Fruit fly (Drosophila melanogaster) whole organism, embryonic: Measurements from ENCODE around the gene CG13917.

Source experiments
- ATbp ChIP-seq: fragments of 200-800 bp; sonication (Bioruptor generic); optimal IDR thresholded peaks from 2 replicates; lab custom pipeline; 2017; ENCODE audit warnings: missing biosample characterization, mild to moderate bottlenecking, missing genetic modification characterization, missing genetic modification reagents
- BtbVII ChIP-seq: fragments of 200-800 bp; sonication (Bioruptor generic); optimal IDR thresholded peaks from 3 replicates; lab custom pipeline; 2017; ENCODE audit warnings: missing biosample characterization, mild to moderate bottlenecking, missing genetic modification characterization
- CG10147 ChIP-seq: fragments of 200-800 bp; sonication (Bioruptor generic); optimal IDR thresholded peaks from 2 replicates; lab custom pipeline; 2019; ENCODE audit warnings: missing biosample characterization, mild to moderate bottlenecking, missing genetic modification characterization, moderate library complexity
- CG14014 ChIP-seq: fragments of 200-800 bp; sonication (Bioruptor generic); IDR thresholded peaks from 2 replicates; pipeline ENCODE4 v1.3.6; 2022; ENCODE audit warnings: missing biosample characterization, missing genetic modification characterization
- CG14441 ChIP-seq: fragments of 200-800 bp; sonication (Bioruptor generic); IDR thresholded peaks from 2 replicates; pipeline ENCODE4 v1.3.6; 2022; ENCODE audit warnings: missing biosample characterization, missing genetic modification characterization
- CG15514 ChIP-seq: fragments of 200-800 bp; sonication (Bioruptor generic); optimal IDR thresholded peaks from 3 replicates; lab custom pipeline; 2017; ENCODE audit warnings: missing biosample characterization, missing genetic modification characterization, mild to moderate bottlenecking, moderate library complexity, missing genetic modification reagents
- CG15696 ChIP-seq: fragments of 200-800 bp; sonication (Bioruptor generic); optimal IDR thresholded peaks from 2 replicates; lab custom pipeline; 2019; ENCODE audit warnings: missing biosample characterization, mild to moderate bottlenecking, missing genetic modification characterization, moderate library complexity
- CG1603 ChIP-seq: fragments of 200-800 bp; sonication (Bioruptor generic); optimal IDR thresholded peaks from 2 replicates; lab custom pipeline; 2019; ENCODE audit warnings: missing biosample characterization, mild to moderate bottlenecking, missing genetic modification characterization, moderate library complexity
- CG16863 ChIP-seq: fragments of 200-800 bp; sonication (Bioruptor generic); optimal IDR thresholded peaks from 3 replicates; lab custom pipeline; 2016; ENCODE audit warnings: missing biosample characterization, missing genetic modification characterization
- CG18262 ChIP-seq: fragments of 200-800 bp; optimal IDR thresholded peaks from 3 replicates; lab custom pipeline; 2019; ENCODE audit warnings: missing biosample characterization, mild to moderate bottlenecking, missing genetic modification characterization, moderate library complexity
- CG2202 ChIP-seq: fragments of 200-800 bp; sonication (Bioruptor generic); optimal IDR thresholded peaks from 2 replicates; lab custom pipeline; 2018; ENCODE audit warnings: missing biosample characterization, mild to moderate bottlenecking, missing genetic modification characterization
- CG32772 ChIP-seq: fragments of 200-800 bp; sonication (Bioruptor generic); IDR thresholded peaks from 2 replicates; pipeline ENCODE4 v1.3.6; 2022; ENCODE audit warnings: missing biosample characterization, missing genetic modification characterization
- CG34376 ChIP-seq: fragments of 200-800 bp; sonication (Bioruptor generic); optimal IDR thresholded peaks from 2 replicates; lab custom pipeline; 2018; ENCODE audit warnings: missing biosample characterization, mild to moderate bottlenecking, missing genetic modification characterization
- CG4820 ChIP-seq: fragments of 200-800 bp; sonication (Bioruptor generic); optimal IDR thresholded peaks from 3 replicates; lab custom pipeline; 2016; ENCODE audit warnings: missing biosample characterization, missing genetic modification characterization
- CG6813 ChIP-seq: fragments of 200-800 bp; sonication (Bioruptor generic); optimal IDR thresholded peaks from 2 replicates; lab custom pipeline; 2017; ENCODE audit warnings: missing biosample characterization, missing genetic modification characterization, mild to moderate bottlenecking, moderate library complexity, missing genetic modification reagents
- CG7357 ChIP-seq: fragments of 200-800 bp; sonication (Bioruptor generic); IDR thresholded peaks from 3 replicates; pipeline ENCODE4 v1.3.6; 2022; ENCODE audit warnings: missing biosample characterization, missing genetic modification characterization
- CG7745 ChIP-seq: fragments of 200-800 bp; sonication (Bioruptor generic); optimal IDR thresholded peaks from 2 replicates; lab custom pipeline; 2018; ENCODE audit warnings: missing biosample characterization, mild to moderate bottlenecking, missing genetic modification characterization, moderate library complexity
- CG9797 ChIP-seq: fragments of 200-800 bp; sonication (Bioruptor generic); optimal IDR thresholded peaks from 3 replicates; lab custom pipeline; 2018; ENCODE audit warnings: missing biosample characterization, mild to moderate bottlenecking, missing genetic modification characterization
- CG9876 ChIP-seq: fragments of 200-800 bp; sonication (Bioruptor generic); optimal IDR thresholded peaks from 2 replicates; lab custom pipeline; 2016; ENCODE audit warnings: missing biosample characterization, missing genetic modification characterization
- CG9932 ChIP-seq: fragments of 200-800 bp; sonication (Bioruptor generic); IDR thresholded peaks from 2 replicates; pipeline ENCODE4 v1.3.6; 2022; ENCODE audit warnings: missing biosample characterization, missing genetic modification characterization
- CTCF ChIP-seq: fragments of 200-800 bp; sonication (Bioruptor generic); optimal IDR thresholded peaks from 2 replicates; lab custom pipeline; 2017; ENCODE audit warnings: missing biosample characterization, mild to moderate bottlenecking, missing genetic modification characterization, moderate library complexity
- Chrac-16 ChIP-seq: fragments of 200-800 bp; sonication (Bioruptor generic); optimal IDR thresholded peaks from 3 replicates; lab custom pipeline; 2016; ENCODE audit warnings: missing biosample characterization, missing genetic modification characterization
- D ChIP-seq, 2 experiments: fragments of 200-800 bp in 1 of 2; fragments of >200 bp in 1 of 2; sonication (Bioruptor generic) in 1 of 2; optimal IDR thresholded peaks; 2 replicates in 1 of 2; 3 replicates in 1 of 2; lab custom pipeline; 2017; ENCODE audit warnings: mild to moderate bottlenecking in 1 of 2, missing biosample characterization in 1 of 2, missing genetic modification characterization in 1 of 2, missing genetic modification reagents in 1 of 2
- Deaf1 ChIP-seq: fragments of 200-800 bp; optimal IDR thresholded peaks from 3 replicates; lab custom pipeline; 2019; ENCODE audit warnings: missing biosample characterization, mild to moderate bottlenecking, missing genetic modification characterization, moderate library complexity
- Dll ChIP-seq: fragments of 200-800 bp; sonication (Bioruptor generic); IDR thresholded peaks from 4 replicates; pipeline ENCODE4 v1.3.6; 2022; ENCODE audit warnings: missing biosample characterization, missing genetic modification characterization; ENCODE audit not compliant: partially characterized antibody
- E2f2 ChIP-seq: fragments of 200-800 bp; sonication (Bioruptor generic); IDR thresholded peaks from 2 replicates; pipeline ENCODE4 v1.3.6; 2022; ENCODE audit warnings: missing biosample characterization, missing genetic modification characterization
- HHEX ChIP-seq: fragments of 200-800 bp; sonication (Bioruptor generic); optimal IDR thresholded peaks from 3 replicates; lab custom pipeline; 2017; ENCODE audit warnings: missing biosample characterization, mild to moderate bottlenecking, missing genetic modification characterization, missing genetic modification reagents
- HLHmδ ChIP-seq: fragments of 200-800 bp; sonication (Bioruptor generic); optimal IDR thresholded peaks from 2 replicates; lab custom pipeline; 2018; ENCODE audit warnings: missing biosample characterization, mild to moderate bottlenecking, missing genetic modification characterization, moderate library complexity
- Hr51 ChIP-seq, 2 experiments: fragments of 200-800 bp; sonication (Bioruptor generic); optimal IDR thresholded peaks; 2 replicates in 1 of 2; 3 replicates in 1 of 2; lab custom pipeline; 2016 to 2018; ENCODE audit warnings: missing biosample characterization in 2 of 2, missing genetic modification characterization in 2 of 2, mild to moderate bottlenecking in 1 of 2, moderate library complexity in 1 of 2
- MBD-R2 ChIP-seq: fragments of 200-800 bp; sonication (Bioruptor generic); IDR thresholded peaks from 2 replicates; pipeline ENCODE4 v1.3.6; 2022; ENCODE audit warnings: missing biosample characterization, missing genetic modification characterization
- Med ChIP-seq: fragments of 200-800 bp; sonication (Bioruptor generic); peaks from one replicate; lab custom pipeline; 2016; ENCODE audit warnings: missing biosample characterization, missing genetic modification characterization, mild to moderate bottlenecking, inconsistent platforms, moderate library complexity
- TFAM ChIP-seq: fragments of 200-800 bp; sonication (Bioruptor generic); optimal IDR thresholded peaks from 2 replicates; lab custom pipeline; 2017; ENCODE audit warnings: missing biosample characterization, missing genetic modification characterization, inconsistent platforms
- Taf1 ChIP-seq: fragments of 200-800 bp; sonication (Bioruptor generic); IDR thresholded peaks from 2 replicates; pipeline ENCODE4 v1.3.6; 2022; ENCODE audit warnings: missing biosample characterization, missing genetic modification characterization
- bbx ChIP-seq: fragments of 200-800 bp; sonication (Bioruptor generic); IDR thresholded peaks from 2 replicates; pipeline ENCODE4 v1.3.6; 2022; ENCODE audit warnings: missing biosample characterization, missing genetic modification characterization; ENCODE audit not compliant: partially characterized antibody
- chm ChIP-seq: fragments of 200-800 bp; sonication (Bioruptor generic); IDR thresholded peaks from 2 replicates; pipeline ENCODE4 v1.3.6; 2022; ENCODE audit warnings: missing biosample characterization, missing genetic modification characterization
- eve ChIP-seq, 2 experiments: fragments of >200 bp; optimal IDR thresholded peaks; 2 replicates each; lab custom pipeline; 2017; ENCODE audit warnings: missing biosample characterization in 2 of 2, missing genetic modification characterization in 2 of 2
- fu2 ChIP-seq: fragments of 200-800 bp; sonication (Bioruptor generic); optimal IDR thresholded peaks from 2 replicates; lab custom pipeline; 2016; ENCODE audit warnings: missing biosample characterization, missing genetic modification characterization
- gsb ChIP-seq: fragments of 200-800 bp; sonication (Bioruptor generic); IDR thresholded peaks from 2 replicates; pipeline ENCODE4 v1.3.6; 2022; ENCODE audit warnings: missing biosample characterization, missing genetic modification characterization
- hbn ChIP-seq: fragments of 200-800 bp; sonication (Bioruptor generic); IDR thresholded peaks from 2 replicates; pipeline ENCODE4 v1.3.6; 2022; ENCODE audit warnings: missing biosample characterization, missing genetic modification characterization; ENCODE audit not compliant: partially characterized antibody
- hkb ChIP-seq, 2 experiments: fragments of 200-800 bp in 1 of 2; fragments of >200 bp in 1 of 2; sonication (Bioruptor generic) in 1 of 2; IDR thresholded peaks in 1 of 2; optimal IDR thresholded peaks in 1 of 2; 2 replicates each; pipeline versions ENCODE4 v1.3.6 to Lab custom; 2017 to 2022; ENCODE audit warnings: missing biosample characterization in 1 of 2, missing genetic modification characterization in 1 of 2
- kah ChIP-seq: fragments of 200-800 bp; sonication (Bioruptor generic); optimal IDR thresholded peaks from 2 replicates; lab custom pipeline; 2018; ENCODE audit warnings: missing biosample characterization, mild to moderate bottlenecking, missing genetic modification characterization
- luna ChIP-seq: fragments of 200-800 bp; sonication (Bioruptor generic); optimal IDR thresholded peaks from 2 replicates; lab custom pipeline; 2016; ENCODE audit warnings: missing biosample characterization, missing genetic modification characterization
- p53 ChIP-seq: fragments of 200-800 bp; sonication (Bioruptor generic); optimal IDR thresholded peaks from 2 replicates; lab custom pipeline; 2016; ENCODE audit warnings: missing biosample characterization, missing genetic modification characterization
- peb ChIP-seq: fragments of 200-800 bp; sonication (Bioruptor generic); IDR thresholded peaks from 2 replicates; pipeline ENCODE4 v1.3.6; 2022; ENCODE audit warnings: missing biosample characterization, missing genetic modification characterization
- salm ChIP-seq: fragments of 200-800 bp; sonication (Bioruptor generic); optimal IDR thresholded peaks from 2 replicates; lab custom pipeline; 2018; ENCODE audit warnings: missing biosample characterization, mild to moderate bottlenecking, missing genetic modification characterization
- tll ChIP-seq, 2 experiments: fragments of 200-800 bp in 1 of 2; fragments of >200 bp in 1 of 2; sonication (Bioruptor generic) in 1 of 2; optimal IDR thresholded peaks; 2 replicates each; lab custom pipeline; 2017 to 2019; ENCODE audit warnings: missing biosample characterization in 2 of 2, missing genetic modification characterization in 2 of 2, mild to moderate bottlenecking in 1 of 2, moderate library complexity in 1 of 2
- trh ChIP-seq: fragments of 200-800 bp; sonication (Bioruptor generic); optimal IDR thresholded peaks from 2 replicates; lab custom pipeline; 2016; ENCODE audit warnings: missing biosample characterization, missing genetic modification characterization
- wek ChIP-seq: fragments of 200-800 bp; sonication (Bioruptor generic); optimal IDR thresholded peaks from 3 replicates; lab custom pipeline; 2018; ENCODE audit warnings: missing biosample characterization, mild to moderate bottlenecking, missing genetic modification characterization, moderate library complexity
- zen ChIP-seq: fragments of 200-800 bp; sonication (Bioruptor generic); optimal IDR thresholded peaks from 3 replicates; lab custom pipeline; 2018; ENCODE audit warnings: missing biosample characterization, mild to moderate bottlenecking, missing genetic modification characterization, moderate library complexity

CG13917 gene

dm6 chr3L:1576489-1577106 lies at the start of gene CG13917 (continued):
- TF ChIP-seq CG32772 (GFP tag; lab: Robert Waterston, UW) = no peak
- TF ChIP-seq CTCF (GFP tag; lab: Kevin White, UChicago) = peak; percentile 28
- no peak; the same call in 3 of the 4 replicates for TF ChIP-seq Dll
- TF ChIP-seq CG9932 (GFP tag; lab: Robert Waterston, UW) = 0 out of 2 replicates have a peak, but pooled peaks have one; percentile 14
- TF ChIP-seq CG6813 (GFP tag; lab: Kevin White, UChicago) = no peak
- TF ChIP-seq CG9876 (GFP tag; lab: Kevin White, UChicago) = no peak
- no peak for TF ChIP-seq fu2 (GFP tag; lab: Kevin White, UChicago)
- no peak for TF ChIP-seq p53 (GFP tag; lab: Kevin White, UChicago)
- peak; percentile 22; the same call in 1 of the 2 replicates for TF ChIP-seq CG14441 (GFP tag; lab: Robert Waterston, UW)
- TF ChIP-seq wek (GFP tag; lab: Kevin White, UChicago) = no peak
- TF ChIP-seq CG1603 (tag; lab: Kevin White, UChicago) = peak; percentile 66
- TF ChIP-seq E2f2 = peak; percentile 82
- no peak for TF ChIP-seq CG34376 (GFP tag; lab: Kevin White, UChicago)
- TF ChIP-seq trh (GFP tag; lab: Kevin White, UChicago) = no peak
- TF ChIP-seq hkb (optimal IDR thresholded peaks at IDR 0.05; lab: Kevin White, UChicago) = no peak
- no peak for TF ChIP-seq hkb (GFP tag; IDR thresholded peaks at IDR 0.05; lab: Robert Waterston, UW)
- TF ChIP-seq Med (GFP tag; lab: Kevin White, UChicago) = peak; percentile 87
- peak; percentile 91 for TF ChIP-seq CG15514 (GFP tag; lab: Kevin White, UChicago)
- TF ChIP-seq CG7357 = no peak
- no peak for TF ChIP-seq salm (tag; lab: Kevin White, UChicago)
- no peak for TF ChIP-seq luna (GFP tag; lab: Kevin White, UChicago)
- no peak for TF ChIP-seq TFAM (GFP tag; lab: Kevin White, UChicago)
- peak; percentile 64 for TF ChIP-seq bbx (GFP tag; lab: Robert Waterston, UW)
- TF ChIP-seq eve (GFP tag; optimal IDR thresholded peaks at IDR 0.05; lab: Kevin White, UChicago) = no peak
- no peak for TF ChIP-seq CG16863
- TF ChIP-seq CG7745 = no peak
- no peak for TF ChIP-seq tll (GFP tag; optimal IDR thresholded peaks at IDR 0.05; lab: Kevin White, UChicago)
- no peak for TF ChIP-seq HHEX (GFP tag; lab: Kevin White, UChicago)
- TF ChIP-seq CG9797 = peak; percentile 98
- no peak for TF ChIP-seq CG15696 (tag; lab: Kevin White, UChicago)
- TF ChIP-seq CG10147 (GFP tag; lab: Kevin White, UChicago) = no peak
- no peak for TF ChIP-seq gsb (GFP tag; lab: Robert Waterston, UW)
- no peak for TF ChIP-seq peb
- no peak for TF ChIP-seq kah
- no peak for TF ChIP-seq BtbVII
- no peak for TF ChIP-seq HLHmδ (GFP tag; lab: Kevin White, UChicago)
- no peak for TF ChIP-seq CG4820 (GFP tag; lab: Kevin White, UChicago)
- TF ChIP-seq chm (GFP tag; lab: Robert Waterston, UW) = peak; percentile 70
- TF ChIP-seq CG18262 = no peak
- 0 out of 2 replicates have a peak, but pooled peaks have one; percentile 25 for TF ChIP-seq hbn (GFP tag; lab: Robert Waterston, UW)
- TF ChIP-seq MBD-R2 (GFP tag; lab: Robert Waterston, UW) = peak; percentile 65
- no peak for TF ChIP-seq ATbp
- no peak for TF ChIP-seq CG2202 (tag; lab: Kevin White, UChicago)
- no peak for TF ChIP-seq Hr51 (GFP tag; optimal IDR thresholded peaks at IDR 0.05; lab: Kevin White, UChicago)
- TF ChIP-seq D (optimal IDR thresholded peaks at IDR 0.05; lab: Kevin White, UChicago) = no peak
- no peak for TF ChIP-seq D (GFP tag; optimal IDR thresholded peaks at IDR 0.05; lab: Kevin White, UChicago)
- no peak for TF ChIP-seq Taf1 (GFP tag; lab: Robert Waterston, UW)
- peak; percentile 21 for TF ChIP-seq Deaf1 (tag; lab: Kevin White, UChicago)
- peak; percentile 31 for TF ChIP-seq zen (tag; lab: Kevin White, UChicago)
- TF ChIP-seq Chrac-16 (GFP tag; lab: Kevin White, UChicago) = no peak
- no peak for TF ChIP-seq CG14014 (GFP tag; lab: Robert Waterston, UW)
